Worm (Caenorhabditis elegans) whole organism, mixed stage, embryonic: Measurements from ENCODE around the gene ZK757.10.

Experiments
- bed-3 ChIP-seq: fragments of 200-800 bp; sonication (Bioruptor generic); optimal IDR thresholded peaks from 3 replicates; lab custom pipeline; 2018; ENCODE audit warnings: mild to moderate bottlenecking, missing genetic modification characterization, moderate library complexity, missing compliant biosample characterization
- ceh-39 ChIP-seq: fragments of 150-350 bp; optimal IDR thresholded peaks from 2 replicates; lab custom pipeline; 2014; ENCODE audit warnings: missing biosample characterization, missing genetic modification characterization
- elt-1 ChIP-seq: sonication (generic microtip); optimal IDR thresholded peaks from 2 replicates; lab custom pipeline; 2017; ENCODE audit warnings: missing genetic modification characterization, mild to moderate bottlenecking, missing compliant biosample characterization, antibody characterized with exemption, moderate library complexity, borderline replicate concordance; ENCODE audit not compliant: insufficient read depth
- lsy-2 ChIP-seq: fragments of 150-350 bp; optimal IDR thresholded peaks from 2 replicates; lab custom pipeline; 2014; ENCODE audit warnings: missing biosample characterization, missing genetic modification characterization
- nhr-237 ChIP-seq: fragments of 150-350 bp; optimal IDR thresholded peaks from 2 replicates; lab custom pipeline; 2014; ENCODE audit warnings: missing biosample characterization, missing genetic modification characterization
- nhr-76 ChIP-seq: sonication (generic microtip); optimal IDR thresholded peaks from 2 replicates; lab custom pipeline; 2017; ENCODE audit warnings: missing biosample characterization, missing genetic modification characterization
- pha-4 ChIP-seq: fragments of 150-350 bp; optimal IDR thresholded peaks from 2 replicates; lab custom pipeline; 2018; ENCODE audit warnings: missing biosample characterization, missing genetic modification reagents, missing genetic modification characterization
- snpc-4 ChIP-seq: fragments of 150-350 bp; optimal IDR thresholded peaks from 2 replicates; lab custom pipeline; 2014; ENCODE audit warnings: missing biosample characterization, missing genetic modification characterization
- sptf-1 ChIP-seq: sonication (generic microtip); optimal IDR thresholded peaks from 2 replicates; lab custom pipeline; 2017; ENCODE audit warnings: mild to moderate bottlenecking, missing genetic modification characterization, moderate library complexity, missing compliant biosample characterization
- unc-39 ChIP-seq: fragments of 150-350 bp; optimal IDR thresholded peaks from 2 replicates; lab custom pipeline; 2014; ENCODE audit warnings: missing biosample characterization, missing genetic modification characterization
- unc-62 ChIP-seq: fragments of 150-350 bp; optimal IDR thresholded peaks from 2 replicates; lab custom pipeline; 2014; ENCODE audit warnings: missing biosample characterization, missing genetic modification reagents, missing genetic modification characterization

DNA sequence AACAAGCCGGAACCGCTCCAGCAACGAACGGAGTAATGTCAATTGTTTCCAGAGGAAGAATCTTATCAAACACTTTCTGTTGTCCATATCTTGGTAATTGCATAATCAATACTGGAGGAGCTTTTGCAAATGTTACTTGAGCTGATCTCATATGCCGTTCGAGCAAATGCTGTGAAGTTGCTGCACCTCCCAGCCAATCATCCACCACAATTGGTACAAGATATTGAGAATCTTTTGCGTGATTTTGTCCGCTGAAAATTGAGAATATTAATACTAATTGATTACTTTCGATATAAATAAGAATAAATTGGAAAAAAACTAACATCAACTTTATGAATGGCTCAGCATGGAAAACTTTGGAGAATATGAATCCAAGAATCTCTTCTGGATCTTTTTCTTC lies 22.7 kb downstream of the ZK757.10 start:
- no peak for TF ChIP-seq sptf-1 (tag; lab: Kevin White, UChicago)
- TF ChIP-seq bed-3 (GFP tag; lab: Kevin White, UChicago): no peak
- no peak for TF ChIP-seq unc-39 (tag; lab: Kevin White, UChicago)
- TF ChIP-seq pha-4 (tag; lab: Kevin White, UChicago): no peak
- no peak for TF ChIP-seq nhr-237 (tag; lab: Kevin White, UChicago)
- TF ChIP-seq unc-62 (GFP tag; lab: Kevin White, UChicago): no peak
- no peak for TF ChIP-seq lsy-2 (tag; lab: Kevin White, UChicago)
- no peak for TF ChIP-seq elt-1 (tag; lab: Kevin White, UChicago)
- TF ChIP-seq nhr-76 (tag; lab: Kevin White, UChicago): no peak
- TF ChIP-seq snpc-4 (tag; lab: Kevin White, UChicago): no peak
- no peak for TF ChIP-seq ceh-39 (tag; lab: Kevin White, UChicago)
